Worm (Caenorhabditis elegans): ENCODE measurements around the gene F46B6.2.
A peak's percentile ranks its signal among the peaks of the same experiment; 100 is the strongest.

Gene F46B6.2

DNA sequence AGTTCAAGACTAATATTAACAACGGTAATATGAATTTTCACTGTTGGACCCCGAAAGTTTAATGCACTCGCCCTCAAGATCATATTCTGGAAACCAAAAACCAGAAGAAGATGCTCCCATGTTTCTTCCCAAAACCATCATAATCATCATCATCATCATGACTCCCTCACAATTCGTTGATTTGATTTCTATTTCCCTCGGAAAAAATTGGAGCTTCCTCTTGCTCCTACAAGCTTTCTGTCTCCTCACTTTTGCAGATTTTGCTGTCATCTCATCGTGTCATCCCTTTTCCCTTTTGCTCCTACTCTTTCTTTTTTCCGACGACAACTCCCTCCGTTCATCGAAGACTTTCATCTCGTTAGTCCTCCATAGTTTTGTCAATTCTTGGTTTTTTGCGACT is at the start of gene F46B6.2:
TSS of gene F46B6.2 (plus strand) at position 316 of the 400 bp plus-strand sequence.
- TF ChIP-seq pha-4 (tag; optimal IDR thresholded peaks at IDR 0.05) (no peak), repo-1 (tag; optimal IDR thresholded peaks at IDR 0.05) (no peak), rcor-1 (GFP tag; IDR thresholded peaks at IDR 0.05) (no peak), attf-5 (GFP tag; optimal IDR thresholded peaks at IDR 0.05) (no peak), akir-1 (GFP tag; optimal IDR thresholded peaks at IDR 0.05) (no peak), Y79H2A.3 (GFP tag; conservative IDR thresholded peaks at IDR 0.05) (no peak)

ce11 chrV:9724021-9724671 is 47.9 kb upstream of the F46B6.2 start, which contains the start of gene slcr-46.3:
TSS of gene slcr-46.3 (minus strand) at chrV:9724106.
- peak; percentile 33; the same call in 1 of the 2 replicates for TF ChIP-seq hmg-1.2 (GFP tag; IDR thresholded peaks at IDR 0.05)
- TF ChIP-seq ets-4 (GFP tag; optimal IDR thresholded peaks at IDR 0.05) = no peak
- no peak for TF ChIP-seq F22D6.2 (tag; optimal IDR thresholded peaks at IDR 0.05)

- no peak for TF ChIP-seq hrde-1 (tag; optimal IDR thresholded peaks at IDR 0.05; ENCODE audit: borderline replicate concordance)
- TF ChIP-seq nhr-80 (tag; optimal IDR thresholded peaks at IDR 0.05) = peak; percentile 39
Observed at ce11 chrV:9725719-9726118, 46.4 kb upstream of the F46B6.2 start.

ce11 chrV:9729462-9730162 is 42.5 kb upstream of the F46B6.2 start, which contains the start of the genes aagr-3 and drap-1:
TSS of gene aagr-3 (minus strand) at chrV:9729512.
TSS of gene drap-1 (plus strand) at chrV:9730106.
- TF ChIP-seq egl-18 (GFP tag; IDR thresholded peaks at IDR 0.05) (no peak), lin-26 (GFP tag; IDR thresholded peaks at IDR 0.05) (no peak), ztf-28 (GFP tag; IDR thresholded peaks at IDR 0.05) (no peak), hmg-1.2 (GFP tag; IDR thresholded peaks at IDR 0.05) (no peak), lin-40 (tag; optimal IDR thresholded peaks at IDR 0.05) (peak; percentile 11), ceh-100 (GFP tag; IDR thresholded peaks at IDR 0.05) (no peak), die-1 (tag; optimal IDR thresholded peaks at IDR 0.05) (no peak), T26A5.8 (tag; optimal IDR thresholded peaks at IDR 0.05) (no peak), D2030.7 (GFP tag; IDR thresholded peaks at IDR 0.05) (0 out of 2 replicates have a peak, but pooled peaks have one; percentile 17), egrh-3 (GFP tag; IDR thresholded peaks at IDR 0.05) (no peak), ama-1 (optimal IDR thresholded peaks at IDR 0.05) (no peak), ama-1 (GFP tag; optimal IDR thresholded peaks at IDR 0.05) (no peak), ztf-22 (GFP tag; optimal IDR thresholded peaks at IDR 0.05) (no peak), B0035.1 (tag; optimal IDR thresholded peaks at IDR 0.05) (no peak), atf-7 (tag; optimal IDR thresholded peaks at IDR 0.05) (no peak), somi-1 (GFP tag; optimal IDR thresholded peaks at IDR 0.05) (no peak), nfya-1 (tag; optimal IDR thresholded peaks at IDR 0.05; ENCODE audit: borderline replicate concordance, insufficient read depth) (no peak), F33H1.4 (GFP tag; IDR thresholded peaks at IDR 0.05) (peak; percentile 50; the same call in 1 of the 2 replicates), let-526 (GFP tag; IDR thresholded peaks at IDR 0.05) (no peak), lsl-1 (GFP tag; optimal IDR thresholded peaks at IDR 0.05) (peak; percentile 60), nfya-2 (GFP tag; IDR thresholded peaks at IDR 0.05) (no peak), akir-1 (GFP tag; optimal IDR thresholded peaks at IDR 0.05) (no peak), athp-1 (tag; optimal IDR thresholded peaks at IDR 0.05) (no peak), mcd-1 (GFP tag; IDR thresholded peaks at IDR 0.05) (peak; percentile 62), tlf-1 (GFP tag; optimal IDR thresholded peaks at IDR 0.05) (no peak), nhr-80 (tag; optimal IDR thresholded peaks at IDR 0.05) (peak; percentile 66), ztf-18 (tag; optimal IDR thresholded peaks at IDR 0.05) (no peak), madf-10 (tag; optimal IDR thresholded peaks at IDR 0.05) (no peak), ztf-6 (GFP tag; IDR thresholded peaks at IDR 0.05) (no peak), dpl-1 (GFP tag; optimal IDR thresholded peaks at IDR 0.05) (peak; percentile 10), attf-5 (GFP tag; optimal IDR thresholded peaks at IDR 0.05) (peak; percentile 61), B0019.2 (GFP tag; conservative IDR thresholded peaks at IDR 0.05) (no peak), Y95B8A.8 (GFP tag; IDR thresholded peaks at IDR 0.05) (no peak), madf-8 (GFP tag; conservative IDR thresholded peaks at IDR 0.05) (no peak), tbx-9 (tag; optimal IDR thresholded peaks at IDR 0.05; ENCODE audit: borderline replicate concordance) (no peak)
